Fruit fly (Drosophila melanogaster) whole organism, adult: ENCODE data around the gene Smn.

Experiments used
- CG11617 ChIP-seq: fragments of 200-800 bp; sonication (Bioruptor generic); optimal IDR thresholded peaks from 2 replicates; lab custom pipeline; 2017; ENCODE audit warnings: mild to moderate bottlenecking, missing biosample characterization, missing genetic modification reagents, missing genetic modification characterization
- CG12768 ChIP-seq: fragments of 200-800 bp; sonication (Bioruptor generic); optimal IDR thresholded peaks from 2 replicates; lab custom pipeline; 2017; ENCODE audit warnings: missing biosample characterization, missing genetic modification characterization, mild to moderate bottlenecking, moderate library complexity, missing genetic modification reagents
- CG14711 ChIP-seq: fragments of 200-800 bp; sonication (Bioruptor generic); optimal IDR thresholded peaks from 2 replicates; lab custom pipeline; 2018; ENCODE audit warnings: missing biosample characterization, mild to moderate bottlenecking, missing genetic modification characterization, moderate library complexity
- CG1620 ChIP-seq: fragments of 200-800 bp; sonication (Bioruptor generic); optimal IDR thresholded peaks from 2 replicates; lab custom pipeline; 2016; ENCODE audit warnings: missing biosample characterization, missing genetic modification characterization
- CG7045 ChIP-seq: fragments of 200-800 bp; sonication (Bioruptor generic); optimal IDR thresholded peaks from 2 replicates; lab custom pipeline; 2017; ENCODE audit warnings: missing biosample characterization, mild to moderate bottlenecking, missing genetic modification characterization
- Crg-1 ChIP-seq: fragments of 200-800 bp; sonication (Bioruptor generic); optimal IDR thresholded peaks from 2 replicates; lab custom pipeline; 2016; ENCODE audit warnings: missing biosample characterization, missing genetic modification characterization
- Hr96 ChIP-seq: fragments of 200-800 bp; sonication (Bioruptor generic); optimal IDR thresholded peaks from 2 replicates; lab custom pipeline; 2016; ENCODE audit warnings: missing biosample characterization, missing genetic modification characterization
- bab1 ChIP-seq: fragments of 200-800 bp; sonication (Bioruptor generic); optimal IDR thresholded peaks from 3 replicates; lab custom pipeline; 2019; ENCODE audit warnings: missing biosample characterization, mild to moderate bottlenecking, missing genetic modification characterization, moderate library complexity
- cic ChIP-seq: fragments of 200-800 bp; sonication (Bioruptor generic); optimal IDR thresholded peaks from 2 replicates; lab custom pipeline; 2017; ENCODE audit warnings: missing biosample characterization, mild to moderate bottlenecking, missing genetic modification characterization, moderate library complexity
- cnc ChIP-seq, 2 experiments: fragments of >200 bp; optimal IDR thresholded peaks; 2 replicates each; lab custom pipeline; 2017
- ovo ChIP-seq: fragments of 200-800 bp; sonication (Bioruptor generic); optimal IDR thresholded peaks from 2 replicates; lab custom pipeline; 2016; ENCODE audit warnings: missing biosample characterization, missing genetic modification characterization
- tj ChIP-seq: fragments of 200-800 bp; sonication (Bioruptor generic); optimal IDR thresholded peaks from 3 replicates; lab custom pipeline; 2017; ENCODE audit warnings: missing biosample characterization, mild to moderate bottlenecking, missing genetic modification characterization, moderate library complexity
- toe ChIP-seq: fragments of 200-800 bp; sonication (Bioruptor generic); optimal IDR thresholded peaks from 2 replicates; lab custom pipeline; 2016; ENCODE audit warnings: missing biosample characterization, missing genetic modification characterization

DNA sequence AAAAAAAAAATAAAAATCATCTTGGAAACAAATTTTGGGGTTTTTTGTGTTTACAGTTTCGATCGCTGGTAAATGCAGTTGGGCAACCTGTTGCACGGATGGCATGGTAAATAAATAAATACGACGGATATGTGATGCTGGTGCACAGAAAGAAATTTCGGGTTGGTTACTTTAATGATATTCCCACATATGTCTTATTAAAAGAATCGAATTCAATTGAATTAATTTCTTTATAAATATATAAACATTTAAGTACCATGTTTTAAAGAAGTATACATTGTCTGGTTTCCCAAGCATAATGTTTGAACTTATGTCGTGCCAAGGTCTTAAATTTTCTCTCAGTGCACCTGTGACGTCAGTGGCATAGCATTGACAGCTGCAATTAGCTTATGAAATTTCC is 13.9 kb downstream of the Smn start:
- TF ChIP-seq toe (GFP tag; lab: Kevin White, UChicago) (no peak), cic (GFP tag; lab: Kevin White, UChicago) (no peak), bab1 (GFP tag; lab: Kevin White, UChicago) (no peak), Hr96 (no peak), CG11617 (no peak), CG14711 (tag; lab: Kevin White, UChicago) (no peak), ovo (no peak), cnc (optimal IDR thresholded peaks at IDR 0.05; lab: Kevin White, UChicago) (no peak), Crg-1 (GFP tag; lab: Kevin White, UChicago) (no peak), tj (GFP tag; lab: Kevin White, UChicago) (no peak), CG12768 (GFP tag; lab: Kevin White, UChicago) (no peak), CG1620 (no peak), CG7045 (no peak)
